Fruit fly (Drosophila melanogaster) whole organism, wandering third instar larva: ENCODE results near the gene CG8097.

Source experiments
- Abd-B ChIP-seq: fragments of >200 bp; optimal IDR thresholded peaks from 2 replicates; lab custom pipeline; 2017; ENCODE audit warnings: missing biosample characterization, missing genetic modification characterization
- CG32264 ChIP-seq: fragments of 200-800 bp; sonication (Bioruptor generic); optimal IDR thresholded peaks from 2 replicates; lab custom pipeline; 2016; ENCODE audit warnings: missing biosample characterization, missing genetic modification characterization
- CG9705 ChIP-seq: fragments of 200-800 bp; sonication (Bioruptor generic); optimal IDR thresholded peaks from 2 replicates; lab custom pipeline; 2018; ENCODE audit warnings: missing biosample characterization, mild to moderate bottlenecking, missing genetic modification characterization
- CrebA ChIP-seq: fragments of 200-800 bp; sonication (Bioruptor generic); optimal IDR thresholded peaks from 2 replicates; lab custom pipeline; 2016; ENCODE audit warnings: missing biosample characterization, mild to moderate bottlenecking, missing genetic modification characterization, borderline replicate concordance
- Dfd ChIP-seq: fragments of >200 bp; optimal IDR thresholded peaks from 2 replicates; lab custom pipeline; 2017; ENCODE audit warnings: missing biosample characterization, missing genetic modification characterization
- Dif ChIP-seq: fragments of 200-275, 200-300 bp; sonication (Bioruptor generic); optimal IDR thresholded peaks from 2 replicates; lab custom pipeline; 2018; ENCODE audit warnings: missing biosample characterization, missing genetic modification characterization; ENCODE audit not compliant: partially characterized antibody
- GATAd ChIP-seq: sonication (Bioruptor generic); optimal IDR thresholded peaks from 2 replicates; lab custom pipeline; 2016; ENCODE audit warnings: missing biosample characterization, missing genetic modification characterization
- HLH106 ChIP-seq: fragments of 200-800 bp; optimal IDR thresholded peaks from 3 replicates; lab custom pipeline; 2019; ENCODE audit warnings: missing biosample characterization, mild to moderate bottlenecking, missing genetic modification characterization, moderate library complexity
- Hnf4 ChIP-seq: fragments of 200-800 bp; sonication (Bioruptor generic); optimal IDR thresholded peaks from 2 replicates; lab custom pipeline; 2016; ENCODE audit warnings: missing biosample characterization, mild to moderate bottlenecking, missing genetic modification characterization
- Hr78 ChIP-seq: fragments of >200 bp; optimal IDR thresholded peaks from 2 replicates; lab custom pipeline; 2017; ENCODE audit warnings: missing biosample characterization, missing genetic modification characterization
- Hr83 ChIP-seq: fragments of 200-300 bp; sonication (Bioruptor generic); optimal IDR thresholded peaks from 2 replicates; lab custom pipeline; 2016; ENCODE audit warnings: missing biosample characterization, mild to moderate bottlenecking, missing genetic modification characterization, moderate library complexity; ENCODE audit not compliant: poor library complexity, severe bottlenecking
- Jra ChIP-seq: sonication (Bioruptor generic); optimal IDR thresholded peaks from 2 replicates; lab custom pipeline; 2016; ENCODE audit warnings: missing biosample characterization, missing genetic modification characterization
- Mio ChIP-seq: sonication (Bioruptor generic); optimal IDR thresholded peaks from 2 replicates; lab custom pipeline; 2016; ENCODE audit warnings: missing biosample characterization, missing genetic modification characterization
- Myc ChIP-seq: fragments of >200 bp; optimal IDR thresholded peaks from 2 replicates; lab custom pipeline; 2017
- N ChIP-seq: fragments of >200 bp; optimal IDR thresholded peaks from 2 replicates; lab custom pipeline; 2018; ENCODE audit warnings: missing biosample characterization, missing external identifiers, missing genetic modification characterization
- OdsH ChIP-seq: fragments of 200-800 bp; sonication (Bioruptor generic); optimal IDR thresholded peaks from 2 replicates; lab custom pipeline; 2016; ENCODE audit warnings: missing biosample characterization, mild to moderate bottlenecking, missing genetic modification characterization
- Rel ChIP-seq, 2 experiments: fragments of 200-800 bp; sonication (Bioruptor generic) in 1 of 2; optimal IDR thresholded peaks; 2 replicates in 1 of 2; 3 replicates in 1 of 2; lab custom pipeline; 2016 to 2019; ENCODE audit warnings: mild to moderate bottlenecking in 2 of 2, missing biosample characterization in 2 of 2, missing genetic modification characterization in 2 of 2, moderate library complexity in 1 of 2
- Sp1 ChIP-seq: fragments of 200-800 bp; sonication (Bioruptor generic); optimal IDR thresholded peaks from 3 replicates; lab custom pipeline; 2019; ENCODE audit warnings: missing biosample characterization, mild to moderate bottlenecking, missing genetic modification characterization, moderate library complexity
- Vsx2 ChIP-seq: fragments of 200-300, 225-300 bp; sonication (Bioruptor generic); optimal IDR thresholded peaks from 2 replicates; lab custom pipeline; 2018; ENCODE audit warnings: missing biosample characterization, missing genetic modification characterization; ENCODE audit not compliant: partially characterized antibody
- br ChIP-seq: fragments of 200-800 bp; sonication (Bioruptor generic); optimal IDR thresholded peaks from 2 replicates; lab custom pipeline; 2016; ENCODE audit warnings: missing biosample characterization, missing genetic modification characterization
- brk ChIP-seq: fragments of 200-800 bp; sonication (Bioruptor generic); optimal IDR thresholded peaks from 2 replicates; lab custom pipeline; 2016; ENCODE audit warnings: missing biosample characterization, mild to moderate bottlenecking, missing genetic modification characterization
- dl ChIP-seq, 2 experiments: fragments of 175-275, 200-275 bp in 1 of 2; fragments of 200-275 bp in 1 of 2; sonication (Bioruptor generic); optimal IDR thresholded peaks; lab custom pipeline; 2018; ENCODE audit warnings: mild to moderate bottlenecking in 2 of 2, missing biosample characterization in 2 of 2, missing genetic modification characterization in 2 of 2, moderate library complexity in 2 of 2; ENCODE audit not compliant: partially characterized antibody in 2 of 2, insufficient read depth in 1 of 2
- dmrt93B ChIP-seq: fragments of 200-800 bp; sonication (Bioruptor generic); optimal IDR thresholded peaks from 2 replicates; lab custom pipeline; 2018; ENCODE audit warnings: missing biosample characterization, mild to moderate bottlenecking, missing genetic modification characterization
- dsf ChIP-seq: sonication (Bioruptor generic); optimal IDR thresholded peaks from 2 replicates; lab custom pipeline; 2016; ENCODE audit warnings: missing biosample characterization, missing genetic modification characterization, borderline replicate concordance
- ey ChIP-seq: fragments of 200-800 bp; sonication (Bioruptor generic); optimal IDR thresholded peaks from 2 replicates; lab custom pipeline; 2016; ENCODE audit warnings: missing biosample characterization, missing genetic modification characterization
- foxo ChIP-seq, 2 experiments: fragments of 200-800 bp; sonication (Bioruptor generic); optimal IDR thresholded peaks; 2 replicates in 1 of 2; 3 replicates in 1 of 2; lab custom pipeline; 2016 to 2017; ENCODE audit warnings: missing biosample characterization in 2 of 2, missing genetic modification characterization in 2 of 2
- fru ChIP-seq: fragments of 200-800 bp; sonication (Bioruptor generic); optimal IDR thresholded peaks from 3 replicates; lab custom pipeline; 2016; ENCODE audit warnings: missing biosample characterization, mild to moderate bottlenecking, missing genetic modification characterization
- h ChIP-seq: fragments of 200-800 bp; sonication (Bioruptor generic); optimal IDR thresholded peaks from 3 replicates; lab custom pipeline; 2016; ENCODE audit warnings: missing biosample characterization, mild to moderate bottlenecking, missing genetic modification characterization
- jim ChIP-seq: fragments of 175-275, 200-325 bp; sonication (Bioruptor generic); optimal IDR thresholded peaks from 2 replicates; lab custom pipeline; 2016; ENCODE audit warnings: missing biosample characterization, mild to moderate bottlenecking, missing genetic modification characterization
- lola ChIP-seq: fragments of >200 bp; optimal IDR thresholded peaks from 2 replicates; lab custom pipeline; 2017; ENCODE audit warnings: missing biosample characterization, missing genetic modification characterization
- pan ChIP-seq: fragments of >200 bp; optimal IDR thresholded peaks from 2 replicates; lab custom pipeline; 2017
- psq ChIP-seq: fragments of 200-800 bp; sonication (Bioruptor generic); optimal IDR thresholded peaks from 3 replicates; lab custom pipeline; 2017; ENCODE audit warnings: missing biosample characterization, mild to moderate bottlenecking, missing genetic modification characterization, moderate library complexity
- rgr ChIP-seq: fragments of 200-800 bp; sonication (Bioruptor generic); optimal IDR thresholded peaks from 3 replicates; lab custom pipeline; 2016; ENCODE audit warnings: missing biosample characterization, mild to moderate bottlenecking, missing genetic modification characterization
- sage ChIP-seq: fragments of 200-800 bp; sonication (Bioruptor generic); optimal IDR thresholded peaks from 2 replicates; lab custom pipeline; 2016; ENCODE audit warnings: missing biosample characterization, mild to moderate bottlenecking, missing genetic modification characterization
- sv ChIP-seq: fragments of 200-800 bp; sonication (Bioruptor generic); optimal IDR thresholded peaks from 3 replicates; lab custom pipeline; 2016; ENCODE audit warnings: missing biosample characterization, missing genetic modification characterization
- tai ChIP-seq: sonication (Bioruptor generic); optimal IDR thresholded peaks from 2 replicates; lab custom pipeline; 2016; ENCODE audit warnings: missing biosample characterization, missing genetic modification characterization
- usp ChIP-seq: fragments of >200 bp; optimal IDR thresholded peaks from 2 replicates; lab custom pipeline; 2017; ENCODE audit warnings: missing biosample characterization, missing genetic modification characterization
- woc ChIP-seq: sonication (Bioruptor generic); optimal IDR thresholded peaks from 2 replicates; lab custom pipeline; 2016; ENCODE audit warnings: missing biosample characterization, mild to moderate bottlenecking, missing genetic modification characterization

CG8097 gene

dm6 chrX:15619631-15619960 is 36.6 kb downstream of the CG8097 start:
- TF ChIP-seq Dfd (GFP tag; lab: Kevin White, UChicago) (peak; percentile 29), Jra (GFP tag; lab: Kevin White, UChicago) (no peak)

- TF ChIP-seq dmrt93B (no peak), jim (no peak), sage (GFP tag; lab: Kevin White, UChicago) (no peak), psq (no peak), woc (GFP tag; lab: Kevin White, UChicago) (no peak), Sp1 (no peak), lola (GFP tag; lab: Kevin White, UChicago) (no peak), GATAd (GFP tag; lab: Kevin White, UChicago) (no peak), CrebA (GFP tag; lab: Kevin White, UChicago) (no peak), fru (GFP tag; lab: Kevin White, UChicago) (no peak), pan (lab: Kevin White, UChicago) (no peak), Jra (GFP tag; lab: Kevin White, UChicago) (no peak), rgr (GFP tag; lab: Kevin White, UChicago) (no peak)
Observed at dm6 chrX:15620439-15621227, 37.7 kb downstream of the CG8097 start.

- TF ChIP-seq CG32264 (GFP tag; lab: Kevin White, UChicago), result peak; percentile 68
- TF ChIP-seq pan (lab: Kevin White, UChicago), result no peak
- TF ChIP-seq Dif (GFP tag; lab: Kevin White, UChicago), result no peak
- peak; percentile 50 for TF ChIP-seq Jra (GFP tag; lab: Kevin White, UChicago)
- peak; percentile 87 for TF ChIP-seq HLH106 (tag; lab: Kevin White, UChicago)
- TF ChIP-seq Myc (lab: Kevin White, UChicago), result no peak
- TF ChIP-seq br (GFP tag; lab: Kevin White, UChicago), result peak; percentile 78
- no peak for TF ChIP-seq Dfd (GFP tag; lab: Kevin White, UChicago)
- peak in 1 of 2 experiments; percentile 94 for TF ChIP-seq foxo (GFP tag; optimal IDR thresholded peaks at IDR 0.05; lab: Kevin White, UChicago)
- peak; percentile 82 for TF ChIP-seq OdsH (GFP tag; lab: Kevin White, UChicago)
- TF ChIP-seq Sp1, result peak; percentile 85
- TF ChIP-seq fru (GFP tag; lab: Kevin White, UChicago), result peak; percentile 92
- TF ChIP-seq Mio, result no peak
- peak; percentile 77 for TF ChIP-seq Rel (GFP tag; optimal IDR thresholded peaks at IDR 0.05; lab: Kevin White, UChicago)
- TF ChIP-seq Rel (tag; optimal IDR thresholded peaks at IDR 0.05; lab: Kevin White, UChicago), result peak; percentile 23
- TF ChIP-seq sv (GFP tag; lab: Kevin White, UChicago), result peak; percentile 26
- TF ChIP-seq tai (GFP tag; lab: Kevin White, UChicago), result peak; percentile 58
- TF ChIP-seq dl (GFP tag; optimal IDR thresholded peaks at IDR 0.05; lab: Kevin White, UChicago; ENCODE audit: insufficient read depth in 1 of 2, partially characterized antibody in 2 of 2), result no peak
- TF ChIP-seq ey (GFP tag; lab: Kevin White, UChicago), result peak; percentile 87
- no peak for TF ChIP-seq usp (GFP tag; lab: Kevin White, UChicago)
- TF ChIP-seq jim, result no peak
- TF ChIP-seq sage (GFP tag; lab: Kevin White, UChicago), result peak; percentile 65
- TF ChIP-seq woc (GFP tag; lab: Kevin White, UChicago), result peak; percentile 90
- TF ChIP-seq rgr (GFP tag; lab: Kevin White, UChicago), result peak; percentile 84
- TF ChIP-seq N, result no peak
- peak; percentile 73 for TF ChIP-seq brk (GFP tag; lab: Kevin White, UChicago)
- TF ChIP-seq Hnf4 (GFP tag; lab: Kevin White, UChicago), result peak; percentile 87
- TF ChIP-seq dmrt93B, result peak; percentile 76
- peak; percentile 84 for TF ChIP-seq psq
- TF ChIP-seq dsf (GFP tag; lab: Kevin White, UChicago), result no peak
- TF ChIP-seq GATAd (GFP tag; lab: Kevin White, UChicago), result no peak
- TF ChIP-seq Abd-B (GFP tag; lab: Kevin White, UChicago), result no peak
- TF ChIP-seq CrebA (GFP tag; lab: Kevin White, UChicago), result peak; percentile 69
- TF ChIP-seq lola (GFP tag; lab: Kevin White, UChicago), result no peak
- no peak for TF ChIP-seq Vsx2 (GFP tag; lab: Kevin White, UChicago)
- TF ChIP-seq CG9705 (GFP tag; lab: Kevin White, UChicago), result peak; percentile 72
- TF ChIP-seq h (GFP tag; lab: Kevin White, UChicago), result peak; percentile 87
- no peak for TF ChIP-seq Hr83
- TF ChIP-seq Hr78 (GFP tag; lab: Kevin White, UChicago), result no peak
Observed at dm6 chrX:15622970-15623402, 40.0 kb downstream of the CG8097 start.
